In the genomic region with DNA sequence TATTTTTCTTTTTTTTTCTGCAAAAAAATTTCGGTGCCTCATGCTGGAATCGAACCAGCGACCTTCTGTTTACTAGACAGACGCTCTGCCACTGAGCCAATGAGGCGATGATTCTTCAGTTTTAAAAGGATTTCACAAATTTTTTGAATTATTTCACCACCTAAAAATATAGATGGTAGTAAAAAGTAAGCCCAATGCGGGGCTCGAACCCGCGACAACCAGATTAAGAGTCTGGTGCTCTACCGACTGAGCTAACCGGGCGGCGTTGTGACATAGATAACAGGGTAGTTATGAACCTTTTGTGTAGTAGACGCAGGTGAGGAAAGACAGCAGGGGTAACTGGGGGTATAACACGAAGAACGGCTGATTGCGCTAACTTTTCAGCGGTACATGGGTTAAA, we compare ENCODE assay signal across 4 worm cellular contexts.
A peak's percentile ranks its signal among the peaks of the same experiment; 100 is the strongest.
TF ChIP-seq lines count a peak whose summit lies in the region.

No protein-coding gene starts in this region.

TF ChIP-seq in whole organism, L2 larva, 48 proteins besides CTCF, POLR2A, EP300 and RAD21:
- peak; percentile 39 for TF ChIP-seq gmeb-1 (tag; optimal IDR thresholded peaks at IDR 0.05; lab: Kevin White, UChicago)
- peak; percentile 22 for TF ChIP-seq sma-3 (GFP tag; optimal IDR thresholded peaks at IDR 0.05; lab: Kevin White, UChicago)

TF ChIP-seq in whole organism, L4 larva, 104 proteins besides CTCF, POLR2A, EP300 and RAD21 (continues in another document):
- TF ChIP-seq egl-43 (GFP tag; IDR thresholded peaks at IDR 0.05; lab: Robert Waterston, UW), result peak; percentile 94
- TF ChIP-seq hlh-11 (tag; optimal IDR thresholded peaks at IDR 0.05; lab: Kevin White, UChicago), result peak; percentile 46
- TF ChIP-seq T26A8.4 (GFP tag; IDR thresholded peaks at IDR 0.05; lab: Robert Waterston, UW), result peak; percentile 67
- 0 out of 2 replicates have a peak, but pooled peaks have one; percentile 69 for TF ChIP-seq F44E2.7 (GFP tag; IDR thresholded peaks at IDR 0.05; lab: Robert Waterston, UW)
- TF ChIP-seq tra-1 (GFP tag; IDR thresholded peaks at IDR 0.05; lab: Robert Waterston, UW), result peak; percentile 54; the same call in 1 of the 2 replicates
- peak; percentile 55 for TF ChIP-seq lin-13 (GFP tag; optimal IDR thresholded peaks at IDR 0.05; lab: Kevin White, UChicago)
- peak; percentile 4 for TF ChIP-seq nhr-77 (tag; optimal IDR thresholded peaks at IDR 0.05; lab: Kevin White, UChicago)
- peak; percentile 83 for TF ChIP-seq daf-19 (GFP tag; conservative IDR thresholded peaks at IDR 0.05; lab: Robert Waterston, UW)
- TF ChIP-seq madf-5 (GFP tag; IDR thresholded peaks at IDR 0.05; lab: Robert Waterston, UW), result peak; percentile 20 to 83; a peak in 2 of 4 replicates
- peak; percentile 87 for TF ChIP-seq lim-7 (GFP tag; IDR thresholded peaks at IDR 0.05; lab: Robert Waterston, UW)
- peak; percentile 29 to 86 for TF ChIP-seq daf-16 (GFP tag; optimal IDR thresholded peaks at IDR 0.05; lab: Kevin White, UChicago)
- TF ChIP-seq daf-16 (tag; optimal IDR thresholded peaks at IDR 0.05; lab: Kevin White, UChicago), result peak; percentile 77
- TF ChIP-seq ctbp-1 (GFP tag; IDR thresholded peaks at IDR 0.05; lab: Robert Waterston, UW), result peak; percentile 72; the same call in 1 of the 2 replicates
- TF ChIP-seq madf-9 (GFP tag; conservative IDR thresholded peaks at IDR 0.05; lab: Robert Waterston, UW), result peak; percentile 35; the same call in 1 of the 2 replicates
- peak; percentile 55; the same call in 1 of the 2 replicates for TF ChIP-seq ceh-44 (GFP tag; IDR thresholded peaks at IDR 0.05; lab: Robert Waterston, UW)
- peak; percentile 21 for TF ChIP-seq F49E8.2 (tag; optimal IDR thresholded peaks at IDR 0.05; lab: Kevin White, UChicago; ENCODE audit: borderline replicate concordance)
- TF ChIP-seq snpc-1.2 (GFP tag; IDR thresholded peaks at IDR 0.05; lab: Robert Waterston, UW), result peak; percentile 86
- peak; percentile 16 for TF ChIP-seq mxl-3 (GFP tag; optimal IDR thresholded peaks at IDR 0.05; lab: Kevin White, UChicago)
- peak; percentile 86 for TF ChIP-seq duxl-1 (tag; optimal IDR thresholded peaks at IDR 0.05; lab: Kevin White, UChicago; ENCODE audit: poor library complexity)
- TF ChIP-seq dmd-9 (GFP tag; IDR thresholded peaks at IDR 0.05; lab: Robert Waterston, UW), result peak; percentile 56; the same call in 1 of the 2 replicates
- TF ChIP-seq dmd-6 (GFP tag; IDR thresholded peaks at IDR 0.05; lab: Robert Waterston, UW), result peak; percentile 59
- peak; percentile 59 for TF ChIP-seq hmg-1.1 (GFP tag; IDR thresholded peaks at IDR 0.05; lab: Robert Waterston, UW)
- TF ChIP-seq zfp-3 (GFP tag; conservative IDR thresholded peaks at IDR 0.05; lab: Robert Waterston, UW), result peak; percentile 77
- TF ChIP-seq dmd-8 (GFP tag; IDR thresholded peaks at IDR 0.05; lab: Robert Waterston, UW), result peak; percentile 88
- TF ChIP-seq Y48G9A.11 (GFP tag; IDR thresholded peaks at IDR 0.05; lab: Robert Waterston, UW), result peak; percentile 67; the same call in 1 of the 2 replicates

TF ChIP-seq in whole organism, late embryonic, 69 proteins besides CTCF, POLR2A, EP300 and RAD21:
- TF ChIP-seq Y22D7AL.16 (tag; optimal IDR thresholded peaks at IDR 0.05; lab: Kevin White, UChicago), result peak; percentile 41
- peak; percentile 25 for TF ChIP-seq ceh-19 (GFP tag; optimal IDR thresholded peaks at IDR 0.05; lab: Kevin White, UChicago)
- peak; percentile 34 for TF ChIP-seq unc-86 (tag; optimal IDR thresholded peaks at IDR 0.05; lab: Kevin White, UChicago)
- TF ChIP-seq fkh-6 (tag; optimal IDR thresholded peaks at IDR 0.05; lab: Kevin White, UChicago), result peak; percentile 55
- TF ChIP-seq ceh-45 (GFP tag; IDR thresholded peaks at IDR 0.05; lab: Robert Waterston, UW), result peak; percentile 55; the same call in 1 of the 2 replicates
- peak; percentile 30 for TF ChIP-seq nhr-232 (tag; optimal IDR thresholded peaks at IDR 0.05; lab: Kevin White, UChicago)
- TF ChIP-seq unc-3 (GFP tag; conservative IDR thresholded peaks at IDR 0.05; lab: Robert Waterston, UW), result peak; percentile 40; the same call in 1 of the 2 replicates
- peak; percentile 42 for TF ChIP-seq unc-3 (tag; optimal IDR thresholded peaks at IDR 0.05; lab: Kevin White, UChicago)
- TF ChIP-seq che-1 (tag; optimal IDR thresholded peaks at IDR 0.05; lab: Kevin White, UChicago), result peak; percentile 49
- peak; percentile 70 for TF ChIP-seq ceh-6 (GFP tag; optimal IDR thresholded peaks at IDR 0.05; lab: Kevin White, UChicago)
- TF ChIP-seq gmeb-2 (tag; optimal IDR thresholded peaks at IDR 0.05; lab: Kevin White, UChicago), result peak; percentile 55
- TF ChIP-seq fax-1 (tag; optimal IDR thresholded peaks at IDR 0.05; lab: Kevin White, UChicago), result peak; percentile 19
- TF ChIP-seq ztf-16 (tag; optimal IDR thresholded peaks at IDR 0.05; lab: Kevin White, UChicago), result peak; percentile 25
- peak; percentile 55 for TF ChIP-seq pat-9 (tag; optimal IDR thresholded peaks at IDR 0.05; lab: Kevin White, UChicago)
- TF ChIP-seq lin-11 (tag; optimal IDR thresholded peaks at IDR 0.05; lab: Kevin White, UChicago), result peak; percentile 38
- TF ChIP-seq hlh-6 (tag; optimal IDR thresholded peaks at IDR 0.05; lab: Kevin White, UChicago), result peak; percentile 61
- TF ChIP-seq C08G9.2 (tag; optimal IDR thresholded peaks at IDR 0.05; lab: Kevin White, UChicago), result peak; percentile 42
- peak; percentile 20 for TF ChIP-seq sdc-2 (tag; optimal IDR thresholded peaks at IDR 0.05; lab: Kevin White, UChicago)
- peak; percentile 12 for TF ChIP-seq K09A11.1 (tag; optimal IDR thresholded peaks at IDR 0.05; lab: Kevin White, UChicago; ENCODE audit: insufficient read depth)
- TF ChIP-seq eyg-1 (tag; optimal IDR thresholded peaks at IDR 0.05; lab: Kevin White, UChicago), result peak; percentile 60
- peak; percentile 43 for TF ChIP-seq hlh-15 (tag; optimal IDR thresholded peaks at IDR 0.05; lab: Kevin White, UChicago)
- peak; percentile 2 for TF ChIP-seq F13H6.1 (tag; optimal IDR thresholded peaks at IDR 0.05; lab: Kevin White, UChicago)
- peak; percentile 23 for TF ChIP-seq dve-1 (tag; optimal IDR thresholded peaks at IDR 0.05; lab: Kevin White, UChicago)
- TF ChIP-seq C38D4.7 (GFP tag; optimal IDR thresholded peaks at IDR 0.05; lab: Kevin White, UChicago), result peak; percentile 37
- peak; percentile 8 for TF ChIP-seq ref-2 (tag; optimal IDR thresholded peaks at IDR 0.05; lab: Kevin White, UChicago)
- TF ChIP-seq zip-5 (tag; optimal IDR thresholded peaks at IDR 0.05; lab: Kevin White, UChicago), result peak; percentile 12
- TF ChIP-seq tbx-2 (tag; optimal IDR thresholded peaks at IDR 0.05; lab: Kevin White, UChicago), result peak; percentile 4
- peak; percentile 42 for TF ChIP-seq sox-4 (tag; optimal IDR thresholded peaks at IDR 0.05; lab: Kevin White, UChicago)
- TF ChIP-seq syd-9 (tag; optimal IDR thresholded peaks at IDR 0.05; lab: Kevin White, UChicago), result peak; percentile 46

TF ChIP-seq in whole organism, mixed stage, embryonic, 35 proteins besides CTCF, POLR2A, EP300 and RAD21:
- TF ChIP-seq sptf-1 (tag; optimal IDR thresholded peaks at IDR 0.05; lab: Kevin White, UChicago), result peak; percentile 58
- peak; percentile 41 for TF ChIP-seq ham-2 (GFP tag; optimal IDR thresholded peaks at IDR 0.05; lab: Kevin White, UChicago)
- peak; percentile 8 for TF ChIP-seq lin-13 (tag; optimal IDR thresholded peaks at IDR 0.05; lab: Kevin White, UChicago)
- peak; percentile 56 for TF ChIP-seq bed-3 (GFP tag; optimal IDR thresholded peaks at IDR 0.05; lab: Kevin White, UChicago)
- peak; percentile 85 for TF ChIP-seq ceh-83 (GFP tag; optimal IDR thresholded peaks at IDR 0.05; lab: Kevin White, UChicago)
- TF ChIP-seq tbx-8 (GFP tag; optimal IDR thresholded peaks at IDR 0.05; lab: Kevin White, UChicago), result peak; percentile 18
- TF ChIP-seq drap-1 (GFP tag; optimal IDR thresholded peaks at IDR 0.05; lab: Kevin White, UChicago), result peak; percentile 52
- peak; percentile 68 for TF ChIP-seq M03D4.4 (tag; optimal IDR thresholded peaks at IDR 0.05; lab: Kevin White, UChicago)
- TF ChIP-seq ceh-43 (GFP tag; optimal IDR thresholded peaks at IDR 0.05; lab: Kevin White, UChicago), result peak; percentile 39
- peak; percentile 72 for TF ChIP-seq cnd-1 (tag; optimal IDR thresholded peaks at IDR 0.05; lab: Kevin White, UChicago)
- TF ChIP-seq mls-2 (tag; optimal IDR thresholded peaks at IDR 0.05; lab: Kevin White, UChicago), result peak; percentile 4
- TF ChIP-seq sem-2 (GFP tag; optimal IDR thresholded peaks at IDR 0.05; lab: Kevin White, UChicago), result peak; percentile 59
- peak; percentile 60 for TF ChIP-seq unc-120 (tag; optimal IDR thresholded peaks at IDR 0.05; lab: Kevin White, UChicago; ENCODE audit: poor library complexity, severe bottlenecking)
TF ChIP-seq in whole organism, mixed stage, embryonic: peak in this region for 13; not testable (repeated sequence) for 22.
